Worm (Caenorhabditis elegans): Measurements from ENCODE around the gene dot-1.4.

The dot-1.4 gene

ce11 chrX:11959838-11960237, 28.4 kb upstream of the dot-1.4 start, which contains the start of gene C49F5.8:
TSS of gene C49F5.8 (plus strand) at chrX:11960138.
- TF ChIP-seq nhr-28 (tag; optimal IDR thresholded peaks at IDR 0.05) (peak; percentile 1), lsy-2 (tag; optimal IDR thresholded peaks at IDR 0.05) (no peak)

- TF ChIP-seq ceh-32 (tag; optimal IDR thresholded peaks at IDR 0.05; ENCODE audit: poor library complexity) (no peak), mep-1 (tag; optimal IDR thresholded peaks at IDR 0.05) (no peak), nhr-28 (tag; optimal IDR thresholded peaks at IDR 0.05) (no peak), mxl-2 (GFP tag; conservative IDR thresholded peaks at IDR 0.05) (no peak), gei-8 (GFP tag; optimal IDR thresholded peaks at IDR 0.05) (no peak), lim-7 (GFP tag; IDR thresholded peaks at IDR 0.05) (no peak), egl-43 (GFP tag; IDR thresholded peaks at IDR 0.05) (no peak), F44E2.7 (GFP tag; IDR thresholded peaks at IDR 0.05) (no peak), cey-2 (tag; optimal IDR thresholded peaks at IDR 0.05; ENCODE audit: borderline replicate concordance, insufficient read depth) (no peak), mes-2 (tag; optimal IDR thresholded peaks at IDR 0.05; ENCODE audit: poor library complexity, severe bottlenecking) (no peak), T26A8.4 (GFP tag; IDR thresholded peaks at IDR 0.05) (no peak), set-16 (GFP tag; IDR thresholded peaks at IDR 0.05) (no peak), nhr-6 (tag; optimal IDR thresholded peaks at IDR 0.05) (no peak), aly-2 (tag; optimal IDR thresholded peaks at IDR 0.05) (no peak), Y105C5A.15 (GFP tag; IDR thresholded peaks at IDR 0.05) (no peak), Y75B8A.6 (GFP tag; IDR thresholded peaks at IDR 0.05) (no peak), zip-11 (GFP tag; IDR thresholded peaks at IDR 0.05) (no peak), ZK546.5 (tag; optimal IDR thresholded peaks at IDR 0.05) (no peak), attf-4 (tag; optimal IDR thresholded peaks at IDR 0.05) (no peak), saeg-2 (GFP tag; IDR thresholded peaks at IDR 0.05) (no peak)
Observed at ce11 chrX:11957246-11957645, 25.8 kb upstream of the dot-1.4 start, which contains the start of gene T08D10.5. TSS of gene T08D10.5 (plus strand) at chrX:11957546.

ce11 chrX:11955125-11955524, 23.7 kb upstream of the dot-1.4 start, which contains the start of gene T08D10.3:
TSS of gene T08D10.3 (plus strand) at chrX:11955425.
- TF ChIP-seq F49E8.2 (tag; optimal IDR thresholded peaks at IDR 0.05; ENCODE audit: borderline replicate concordance) (no peak), set-16 (GFP tag; IDR thresholded peaks at IDR 0.05) (no peak), sdz-12 (GFP tag; optimal IDR thresholded peaks at IDR 0.05) (no peak), mxl-3 (GFP tag; optimal IDR thresholded peaks at IDR 0.05) (no peak), lin-13 (GFP tag; optimal IDR thresholded peaks at IDR 0.05) (no peak), unc-39 (tag; optimal IDR thresholded peaks at IDR 0.05) (no peak), nhr-102 (tag; optimal IDR thresholded peaks at IDR 0.05) (no peak), dve-1 (tag; optimal IDR thresholded peaks at IDR 0.05; ENCODE audit: insufficient read depth) (no peak), mdl-1 (tag; optimal IDR thresholded peaks at IDR 0.05) (no peak)

- TF ChIP-seq ceh-20 (GFP tag; IDR thresholded peaks at IDR 0.05) (no peak), mxl-2 (GFP tag; conservative IDR thresholded peaks at IDR 0.05) (no peak), fkh-10 (GFP tag; optimal IDR thresholded peaks at IDR 0.05) (no peak), unc-62 (GFP tag; optimal IDR thresholded peaks at IDR 0.05 in 1 of 2) (peak in 1 of 2 experiments; percentile 8), unc-62 (tag; optimal IDR thresholded peaks at IDR 0.05) (no peak), snpc-1.2 (GFP tag; IDR thresholded peaks at IDR 0.05) (no peak)
Observed at ce11 chrX:11953229-11953628, 21.8 kb upstream of the dot-1.4 start, which contains the start of gene T08D10.4. TSS of gene T08D10.4 (minus strand) at chrX:11953329.

- TF ChIP-seq dve-1 (tag; optimal IDR thresholded peaks at IDR 0.05; ENCODE audit: insufficient read depth) (no peak), unc-62 (GFP tag; optimal IDR thresholded peaks at IDR 0.05 in 1 of 2) (peak in 1 of 2 experiments; percentile 94), unc-62 (tag; optimal IDR thresholded peaks at IDR 0.05) (no peak), saeg-2 (GFP tag; IDR thresholded peaks at IDR 0.05) (no peak)
Observed at ce11 chrX:11952129-11952528, 20.7 kb upstream of the dot-1.4 start.
